Fruit fly (Drosophila melanogaster) whole organism, adult: ENCODE measurements around the gene D12.

Experiments used
- CG14711 ChIP-seq: fragments of 200-800 bp; sonication (Bioruptor generic); optimal IDR thresholded peaks from 2 replicates; lab custom pipeline; 2018; ENCODE audit warnings: missing biosample characterization, mild to moderate bottlenecking, missing genetic modification characterization, moderate library complexity
- Clk ChIP-seq: fragments of 200-800 bp; sonication (Bioruptor generic); optimal IDR thresholded peaks from 2 replicates; lab custom pipeline; 2017; ENCODE audit warnings: missing biosample characterization, missing genetic modification characterization
- Mnt ChIP-seq: fragments of 200-800 bp; sonication (Bioruptor generic); optimal IDR thresholded peaks from 2 replicates; lab custom pipeline; 2016; ENCODE audit warnings: missing biosample characterization, mild to moderate bottlenecking, missing genetic modification characterization

dm6 chr2L:8394840-8395239 is 42.3 kb downstream of the D12 start, which contains the start of gene Peritrophin-15b:
- TF ChIP-seq Mnt (GFP tag; lab: Kevin White, UChicago) (no peak), CG14711 (tag; lab: Kevin White, UChicago) (no peak), Clk (GFP tag; lab: Kevin White, UChicago) (no peak)
